Worm (Caenorhabditis elegans) whole organism, L4 larva: Measurements from ENCODE around the gene Y57A10A.13.

Experiments
- D1046.2 ChIP-seq: fragments of 200-800 bp; sonication (Bioruptor generic); IDR thresholded peaks from 2 replicates; pipeline ENCODE4 v1.3.6; 2022; ENCODE audit warnings: missing genetic modification characterization, missing compliant biosample characterization
- F26F4.8 ChIP-seq: fragments of 200-800 bp; sonication (Bioruptor generic); conservative IDR thresholded peaks from 2 replicates; pipeline ENCODE4 v1.3.6; 2022; ENCODE audit warnings: missing genetic modification characterization, missing compliant biosample characterization
- T26A8.4 ChIP-seq: fragments of 200-800 bp; sonication (Bioruptor generic); IDR thresholded peaks from 2 replicates; pipeline ENCODE4 v1.3.6; 2022; ENCODE audit warnings: missing genetic modification characterization, missing compliant biosample characterization
- Y105C5A.15 ChIP-seq: fragments of 200-800 bp; sonication (Bioruptor generic); IDR thresholded peaks from 2 replicates; pipeline ENCODE4 v1.3.6; 2022; ENCODE audit warnings: missing genetic modification characterization, missing compliant biosample characterization
- aha-1 ChIP-seq: fragments of 150-350 bp; peaks from one replicate; lab custom pipeline; 2014; ENCODE audit warnings: missing biosample characterization, missing genetic modification characterization
- arid-1 ChIP-seq: fragments of 200-800 bp; sonication (Bioruptor generic); conservative IDR thresholded peaks from 2 replicates; pipeline ENCODE4 v1.3.6; 2022; ENCODE audit warnings: missing genetic modification reagents, missing genetic modification characterization, missing compliant biosample characterization
- ceh-28 ChIP-seq: fragments of 150-350 bp; optimal IDR thresholded peaks from 2 replicates; lab custom pipeline; 2014; ENCODE audit warnings: missing biosample characterization, missing genetic modification reagents, missing genetic modification characterization
- ceh-82 ChIP-seq: sonication (generic microtip); optimal IDR thresholded peaks from 2 replicates; lab custom pipeline; 2017; ENCODE audit warnings: missing biosample characterization, missing genetic modification characterization
- ces-1 ChIP-seq: fragments of 150-350 bp; sonication (generic microtip); optimal IDR thresholded peaks from 4 replicates; lab custom pipeline; 2014; ENCODE audit warnings: missing biosample characterization, missing genetic modification reagents, missing genetic modification characterization
- cey-2 ChIP-seq: sonication (generic microtip); optimal IDR thresholded peaks from 3 replicates; lab custom pipeline; 2017; ENCODE audit warnings: missing genetic modification characterization, mild to moderate bottlenecking, missing compliant biosample characterization, antibody characterized with exemption, borderline replicate concordance; ENCODE audit not compliant: insufficient read depth
- dve-1 ChIP-seq: sonication (generic microtip); optimal IDR thresholded peaks from 2 replicates; lab custom pipeline; 2017; ENCODE audit warnings: antibody characterized with exemption, mild to moderate bottlenecking, missing genetic modification characterization, missing compliant biosample characterization; ENCODE audit not compliant: insufficient read depth
- egl-43 ChIP-seq: fragments of 200-800 bp; sonication (Bioruptor generic); IDR thresholded peaks from 2 replicates; pipeline ENCODE4 v1.3.6; 2022; ENCODE audit warnings: missing genetic modification reagents, missing genetic modification characterization, missing compliant biosample characterization
- lim-7 ChIP-seq: fragments of 200-800 bp; sonication (Bioruptor generic); IDR thresholded peaks from 2 replicates; pipeline ENCODE4 v1.3.6; 2022; ENCODE audit warnings: missing genetic modification characterization, missing compliant biosample characterization
- lin-15B ChIP-seq: fragments of 150-350 bp; sonication (generic microtip); optimal IDR thresholded peaks from 3 replicates; lab custom pipeline; 2014; ENCODE audit warnings: missing biosample characterization, missing genetic modification characterization
- lir-3 ChIP-seq: sonication (generic microtip); optimal IDR thresholded peaks from 2 replicates; lab custom pipeline; 2016; ENCODE audit warnings: mild to moderate bottlenecking, missing genetic modification characterization, missing compliant biosample characterization
- lsy-2 ChIP-seq, 2 experiments: fragments of 150-350 bp in 1 of 2; sonication (generic microtip) in 1 of 2; optimal IDR thresholded peaks; 2 replicates each; lab custom pipeline; 2014 to 2017; ENCODE audit warnings: missing biosample characterization in 2 of 2, missing genetic modification characterization in 2 of 2
- madf-9 ChIP-seq: fragments of 200-800 bp; sonication (Bioruptor generic); conservative IDR thresholded peaks from 2 replicates; pipeline ENCODE4 v1.3.6; 2022; ENCODE audit warnings: missing genetic modification reagents, missing genetic modification characterization, missing compliant biosample characterization
- mep-1 ChIP-seq: fragments of 150-350 bp; sonication (generic microtip); optimal IDR thresholded peaks from 3 replicates; lab custom pipeline; 2014; ENCODE audit warnings: missing biosample characterization, missing genetic modification characterization
- mxl-2 ChIP-seq: fragments of 200-800 bp; sonication (Bioruptor generic); conservative IDR thresholded peaks from 2 replicates; pipeline ENCODE4 v1.3.6; 2022; ENCODE audit warnings: missing genetic modification reagents, missing genetic modification characterization, missing compliant biosample characterization
- nhr-102 ChIP-seq: sonication (generic microtip); optimal IDR thresholded peaks from 2 replicates; lab custom pipeline; 2016; ENCODE audit warnings: mild to moderate bottlenecking, missing genetic modification characterization, moderate library complexity, missing compliant biosample characterization
- nhr-28 ChIP-seq: fragments of 150-350 bp; optimal IDR thresholded peaks from 2 replicates; lab custom pipeline; 2014; ENCODE audit warnings: missing biosample characterization, missing genetic modification characterization
- nhr-48 ChIP-seq: sonication (generic microtip); optimal IDR thresholded peaks from 2 replicates; lab custom pipeline; 2016; ENCODE audit warnings: mild to moderate bottlenecking, missing genetic modification characterization, missing compliant biosample characterization
- nhr-76 ChIP-seq: fragments of 150-350 bp; optimal IDR thresholded peaks from 2 replicates; lab custom pipeline; 2014; ENCODE audit warnings: missing biosample characterization, missing genetic modification characterization
- nhr-77 ChIP-seq: fragments of 150-350 bp; optimal IDR thresholded peaks from 2 replicates; lab custom pipeline; 2014; ENCODE audit warnings: missing biosample characterization, missing genetic modification characterization
- pha-4 ChIP-seq, 2 experiments: fragments of 150-350 bp in 1 of 2; fragments of 200-800 bp in 1 of 2; sonication (Bioruptor generic) in 1 of 2; IDR thresholded peaks in 1 of 2; optimal IDR thresholded peaks in 1 of 2; 2 replicates each; pipeline versions ENCODE4 v1.3.6 to Lab custom; 2014 to 2022; ENCODE audit warnings: missing genetic modification characterization in 2 of 2, missing genetic modification reagents in 2 of 2, missing biosample characterization in 1 of 2, missing compliant biosample characterization in 1 of 2
- php-3 ChIP-seq: fragments of 200-800 bp; sonication (Bioruptor generic); IDR thresholded peaks from 2 replicates; pipeline ENCODE4 v1.3.6; 2022; ENCODE audit warnings: missing genetic modification reagents, missing genetic modification characterization, missing compliant biosample characterization
- rbr-2 ChIP-seq: sonication (generic microtip); optimal IDR thresholded peaks from 2 replicates; lab custom pipeline; 2016; ENCODE audit warnings: missing genotype, missing genetic modification characterization, missing compliant biosample characterization
- sdz-12 ChIP-seq: fragments of 200-800 bp; sonication (Bioruptor generic); optimal IDR thresholded peaks from 2 replicates; lab custom pipeline; 2018; ENCODE audit warnings: mild to moderate bottlenecking, missing genetic modification characterization, missing compliant biosample characterization
- set-16 ChIP-seq: fragments of 200-800 bp; sonication (Bioruptor generic); IDR thresholded peaks from 2 replicates; pipeline ENCODE4 v1.3.6; 2022; ENCODE audit warnings: missing genetic modification reagents, missing genetic modification characterization, missing compliant biosample characterization
- skn-1 ChIP-seq: fragments of 150-350 bp; optimal IDR thresholded peaks from 2 replicates; lab custom pipeline; 2014; ENCODE audit warnings: missing biosample characterization, missing genetic modification characterization
- snpc-1.2 ChIP-seq: fragments of 200-800 bp; sonication (Bioruptor generic); IDR thresholded peaks from 2 replicates; pipeline ENCODE4 v1.3.6; 2022; ENCODE audit warnings: missing genetic modification reagents, missing genetic modification characterization, missing compliant biosample characterization
- unc-39 ChIP-seq: sonication (generic microtip); optimal IDR thresholded peaks from 2 replicates; lab custom pipeline; 2017; ENCODE audit warnings: missing biosample characterization, missing genetic modification characterization

Y57A10A.13 gene

ce11 chrII:12185710-12186109, 1.0 kb upstream of the Y57A10A.13 start, which contains the start of gene Y57A10A.14 (continued):
- TF ChIP-seq pha-4 (GFP tag; IDR thresholded peaks at IDR 0.05; lab: Robert Waterston, UW): 0 out of 2 replicates have a peak, but pooled peaks have one; percentile 21
- no peak for TF ChIP-seq pha-4 (tag; optimal IDR thresholded peaks at IDR 0.05; lab: Kevin White, UChicago)
- no peak for TF ChIP-seq Y105C5A.15
- peak; percentile 6 for TF ChIP-seq mep-1 (tag; lab: Kevin White, UChicago)
- TF ChIP-seq nhr-77 (tag; lab: Kevin White, UChicago): peak; percentile 68
- TF ChIP-seq php-3 (GFP tag; lab: Robert Waterston, UW): peak; percentile 62; the same call in 1 of the 2 replicates
- no peak for TF ChIP-seq ces-1 (GFP tag; lab: Kevin White, UChicago)
- TF ChIP-seq unc-39 (tag; lab: Kevin White, UChicago): no peak
- no peak for TF ChIP-seq set-16 (GFP tag; lab: Robert Waterston, UW)
- peak in 1 of 2 experiments; percentile 33 for TF ChIP-seq lsy-2 (tag; optimal IDR thresholded peaks at IDR 0.05; lab: Kevin White, UChicago)
- peak; percentile 29 for TF ChIP-seq nhr-48 (tag; lab: Kevin White, UChicago)
- peak; percentile 96 for TF ChIP-seq nhr-28 (tag; lab: Kevin White, UChicago)
- peak; percentile 82 for TF ChIP-seq dve-1
- TF ChIP-seq skn-1: no peak
- TF ChIP-seq nhr-76 (tag; lab: Kevin White, UChicago): peak; percentile 5

ce11 chrII:12176521-12176920, 8.2 kb downstream of the Y57A10A.13 start:
- TF ChIP-seq ceh-28 (tag; lab: Kevin White, UChicago) (peak; percentile 93), rbr-2 (tag; lab: Kevin White, UChicago) (no peak)

ce11 chrII:12175398-12175797, 9.3 kb downstream of the Y57A10A.13 start:
- no peak for TF ChIP-seq mxl-2
- peak; percentile 56; the same call in 1 of the 2 replicates for TF ChIP-seq egl-43
- TF ChIP-seq cey-2 (tag; lab: Kevin White, UChicago): no peak
- no peak for TF ChIP-seq skn-1
- no peak for TF ChIP-seq D1046.2
- TF ChIP-seq madf-9 (GFP tag; lab: Robert Waterston, UW): no peak
- TF ChIP-seq T26A8.4 (GFP tag; lab: Robert Waterston, UW): peak; percentile 22
- TF ChIP-seq F26F4.8 (GFP tag; lab: Robert Waterston, UW): no peak
- no peak for TF ChIP-seq nhr-28 (tag; lab: Kevin White, UChicago)
- TF ChIP-seq lim-7 (GFP tag; lab: Robert Waterston, UW): no peak
- TF ChIP-seq set-16 (GFP tag; lab: Robert Waterston, UW): peak; percentile 97

DNA sequence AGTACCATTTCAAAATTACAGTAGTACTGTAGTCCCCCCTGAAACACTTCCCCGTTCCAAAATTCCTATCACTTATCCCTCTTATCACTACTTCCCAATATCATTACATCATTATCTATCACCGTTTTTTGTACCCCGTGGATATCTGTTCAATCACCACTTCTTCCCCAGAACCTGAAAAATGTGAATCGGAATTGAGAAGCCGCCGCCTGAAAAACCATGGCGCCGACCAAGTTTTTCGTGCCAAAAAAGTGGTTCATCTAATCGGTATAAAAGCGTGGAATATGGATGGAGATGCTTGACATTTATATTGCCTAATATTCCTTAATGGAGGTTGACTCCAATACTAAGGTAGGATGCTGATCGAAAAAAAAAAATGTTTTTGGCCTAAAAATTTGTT, 12.4 kb downstream of the Y57A10A.13 start, which contains the start of gene rol-1:
Gene rol-1 (plus strand): TSS at position 301 of the 400 bp plus-strand sequence.
- no peak for TF ChIP-seq ceh-82 (tag; lab: Kevin White, UChicago)
- TF ChIP-seq skn-1: no peak
- no peak for TF ChIP-seq mxl-2
- TF ChIP-seq sdz-12 (GFP tag; lab: Kevin White, UChicago): no peak
- TF ChIP-seq lir-3 (tag; lab: Kevin White, UChicago): no peak
- TF ChIP-seq lin-15B (tag; lab: Kevin White, UChicago): no peak
- no peak for TF ChIP-seq snpc-1.2 (GFP tag; lab: Robert Waterston, UW)

DNA sequence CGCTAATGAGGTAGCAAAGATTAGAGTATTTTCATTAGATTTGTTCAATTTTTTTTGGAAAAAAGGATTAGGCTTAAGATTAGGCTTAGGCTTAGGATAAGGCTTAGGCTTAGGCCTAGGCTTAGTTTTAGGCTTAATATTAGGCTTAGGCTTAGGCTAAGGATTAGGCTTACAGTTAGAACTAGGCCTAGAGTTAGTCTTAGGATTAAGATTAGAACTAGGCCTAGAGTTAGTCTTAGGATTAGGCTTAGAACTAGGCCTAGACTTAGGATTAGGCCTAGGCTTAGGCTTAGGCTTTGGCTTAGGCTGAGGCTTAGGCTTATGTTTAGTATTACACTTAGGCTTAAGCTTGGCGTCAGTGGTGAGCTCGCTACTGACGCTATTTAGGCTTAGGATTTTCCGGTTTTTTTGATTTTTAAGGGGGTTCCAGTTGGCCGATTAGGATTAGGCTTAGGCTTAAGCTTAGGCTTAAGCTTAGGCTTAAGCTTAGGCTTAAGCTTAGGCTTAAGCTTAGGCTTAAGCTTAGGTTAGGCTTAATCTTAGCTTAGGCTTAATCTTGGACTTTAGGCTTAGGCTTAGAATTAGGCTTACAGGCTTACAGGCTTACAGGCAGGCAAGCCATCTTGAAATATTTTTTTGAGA, 15.1 kb downstream of the Y57A10A.13 start:
- TF ChIP-seq arid-1: no peak
- TF ChIP-seq nhr-102 (tag; lab: Kevin White, UChicago): no peak
- TF ChIP-seq aha-1 (tag; lab: Kevin White, UChicago): peak; percentile 87
